Worm (Caenorhabditis elegans) whole organism, late embryonic: ENCODE data around the gene wrn-1.
A peak's percentile ranks its signal among the peaks of the same experiment; 100 is the strongest.

Experiments
- C08G9.2 ChIP-seq: sonication (generic microtip); optimal IDR thresholded peaks from 2 replicates; lab custom pipeline; 2016; ENCODE audit warnings: mild to moderate bottlenecking, missing genetic modification characterization, moderate library complexity, missing compliant biosample characterization
- C38D4.7 ChIP-seq: fragments of 200-800 bp; sonication (Bioruptor generic); optimal IDR thresholded peaks from 2 replicates; lab custom pipeline; 2018; ENCODE audit warnings: mild to moderate bottlenecking, missing genetic modification characterization, moderate library complexity, missing compliant biosample characterization
- F13H6.1 ChIP-seq: sonication (generic microtip); optimal IDR thresholded peaks from 2 replicates; lab custom pipeline; 2016; ENCODE audit warnings: missing genetic modification characterization, missing compliant biosample characterization
- K02D7.2 ChIP-seq: sonication (generic microtip); optimal IDR thresholded peaks from 2 replicates; lab custom pipeline; 2017; ENCODE audit warnings: mild to moderate bottlenecking, missing genetic modification characterization, missing compliant biosample characterization
- K09A11.1 ChIP-seq: sonication (generic microtip); optimal IDR thresholded peaks from 2 replicates; lab custom pipeline; 2017; ENCODE audit warnings: antibody characterized with exemption, mild to moderate bottlenecking, missing genetic modification characterization, missing compliant biosample characterization; ENCODE audit not compliant: insufficient read depth
- T23F11.4 ChIP-seq: fragments of 200-800 bp; sonication (Bioruptor generic); optimal IDR thresholded peaks from 2 replicates; lab custom pipeline; 2018; ENCODE audit warnings: mild to moderate bottlenecking, missing genetic modification characterization, missing compliant biosample characterization
- Y22D7AL.16 ChIP-seq: sonication (generic microtip); optimal IDR thresholded peaks from 2 replicates; lab custom pipeline; 2016; ENCODE audit warnings: missing genetic modification characterization, missing compliant biosample characterization
- ahr-1 ChIP-seq: sonication (generic microtip); optimal IDR thresholded peaks from 2 replicates; lab custom pipeline; 2016; ENCODE audit warnings: missing genetic modification characterization, missing compliant biosample characterization
- ama-1 ChIP-seq: fragments of 150-350 bp; optimal IDR thresholded peaks from 2 replicates; lab custom pipeline; 2014
- ceh-14 ChIP-seq: sonication (generic microtip); optimal IDR thresholded peaks from 2 replicates; lab custom pipeline; 2016; ENCODE audit warnings: missing genotype, missing genetic modification characterization, missing compliant biosample characterization
- ceh-18 ChIP-seq: sonication (generic microtip); optimal IDR thresholded peaks from 2 replicates; lab custom pipeline; 2016; ENCODE audit warnings: missing genetic modification characterization, missing compliant biosample characterization
- ceh-2 ChIP-seq: sonication (generic microtip); optimal IDR thresholded peaks from 2 replicates; lab custom pipeline; 2016; ENCODE audit warnings: missing genotype, missing genetic modification characterization, missing compliant biosample characterization
- ceh-24 ChIP-seq: sonication (generic microtip); optimal IDR thresholded peaks from 2 replicates; lab custom pipeline; 2016; ENCODE audit warnings: mild to moderate bottlenecking, missing genetic modification characterization, missing compliant biosample characterization
- ceh-31 ChIP-seq: sonication (generic microtip); optimal IDR thresholded peaks from 2 replicates; lab custom pipeline; 2016; ENCODE audit warnings: missing genetic modification characterization, missing compliant biosample characterization
- ceh-45 ChIP-seq: fragments of 200-800 bp; sonication (Bioruptor generic); IDR thresholded peaks from 2 replicates; pipeline ENCODE4 v1.3.6; 2022; ENCODE audit warnings: missing genetic modification reagents, missing genetic modification characterization, missing compliant biosample characterization
- ceh-6 ChIP-seq: fragments of 200-800 bp; sonication (Bioruptor generic); optimal IDR thresholded peaks from 2 replicates; lab custom pipeline; 2018; ENCODE audit warnings: mild to moderate bottlenecking, missing genetic modification characterization, missing compliant biosample characterization
- che-1 ChIP-seq: sonication (generic microtip); optimal IDR thresholded peaks from 2 replicates; lab custom pipeline; 2016; ENCODE audit warnings: mild to moderate bottlenecking, missing genetic modification characterization, missing compliant biosample characterization
- dmd-4 ChIP-seq: sonication (generic microtip); optimal IDR thresholded peaks from 2 replicates; lab custom pipeline; 2016; ENCODE audit warnings: borderline replicate concordance, missing genetic modification characterization, missing compliant biosample characterization
- eyg-1 ChIP-seq: sonication (generic microtip); optimal IDR thresholded peaks from 2 replicates; lab custom pipeline; 2016; ENCODE audit warnings: missing genotype, missing genetic modification characterization, missing compliant biosample characterization
- fax-1 ChIP-seq: sonication (generic microtip); optimal IDR thresholded peaks from 2 replicates; lab custom pipeline; 2016; ENCODE audit warnings: missing genotype, missing genetic modification characterization, missing compliant biosample characterization
- fkh-10 ChIP-seq: fragments of 150-350 bp; optimal IDR thresholded peaks from 2 replicates; lab custom pipeline; 2014; ENCODE audit warnings: missing biosample characterization, missing genetic modification reagents, missing genetic modification characterization
- fkh-6 ChIP-seq: sonication (generic microtip); optimal IDR thresholded peaks from 2 replicates; lab custom pipeline; 2016; ENCODE audit warnings: missing genetic modification characterization, missing compliant biosample characterization
- gmeb-2 ChIP-seq: sonication (generic microtip); optimal IDR thresholded peaks from 2 replicates; lab custom pipeline; 2016; ENCODE audit warnings: missing genetic modification characterization, inconsistent platforms, missing compliant biosample characterization
- hlh-15 ChIP-seq: sonication (generic microtip); optimal IDR thresholded peaks from 2 replicates; lab custom pipeline; 2016; ENCODE audit warnings: missing genetic modification characterization, missing compliant biosample characterization
- hlh-30 ChIP-seq: sonication (generic microtip); optimal IDR thresholded peaks from 2 replicates; lab custom pipeline; 2017; ENCODE audit warnings: antibody characterized with exemption, missing genetic modification characterization, missing compliant biosample characterization; ENCODE audit not compliant: insufficient read depth
- hlh-6 ChIP-seq: sonication (generic microtip); optimal IDR thresholded peaks from 2 replicates; lab custom pipeline; 2016; ENCODE audit warnings: missing genotype, missing genetic modification characterization, missing compliant biosample characterization
- hlh-8 ChIP-seq: sonication (generic microtip); optimal IDR thresholded peaks from 2 replicates; lab custom pipeline; 2016; ENCODE audit warnings: missing genotype, missing genetic modification characterization, missing compliant biosample characterization
- lim-6 ChIP-seq: sonication (generic microtip); optimal IDR thresholded peaks from 2 replicates; lab custom pipeline; 2016; ENCODE audit warnings: missing genetic modification characterization, missing compliant biosample characterization
- lin-11 ChIP-seq: fragments of 200-800 bp; sonication (Bioruptor generic); optimal IDR thresholded peaks from 2 replicates; lab custom pipeline; 2018; ENCODE audit warnings: mild to moderate bottlenecking, missing genetic modification characterization, missing compliant biosample characterization
- madf-2 ChIP-seq: sonication (generic microtip); optimal IDR thresholded peaks from 2 replicates; lab custom pipeline; 2017; ENCODE audit warnings: missing genetic modification characterization, missing compliant biosample characterization
- mec-3 ChIP-seq: sonication (generic microtip); optimal IDR thresholded peaks from 2 replicates; lab custom pipeline; 2016; ENCODE audit warnings: borderline replicate concordance, missing genetic modification characterization, missing compliant biosample characterization
- nfya-1 ChIP-seq: sonication (generic microtip); optimal IDR thresholded peaks from 2 replicates; lab custom pipeline; 2017; ENCODE audit warnings: missing genetic modification characterization, mild to moderate bottlenecking, missing compliant biosample characterization, antibody characterized with exemption, moderate library complexity
- nhr-232 ChIP-seq: sonication (generic microtip); optimal IDR thresholded peaks from 2 replicates; lab custom pipeline; 2016; ENCODE audit warnings: missing genetic modification characterization, missing compliant biosample characterization
- npax-4 ChIP-seq: sonication (generic microtip); optimal IDR thresholded peaks from 2 replicates; lab custom pipeline; 2016; ENCODE audit warnings: missing genetic modification characterization, missing compliant biosample characterization
- odd-2 ChIP-seq: sonication (generic microtip); optimal IDR thresholded peaks from 2 replicates; lab custom pipeline; 2017; ENCODE audit warnings: antibody characterized with exemption, mild to moderate bottlenecking, missing genetic modification characterization, missing compliant biosample characterization
- pag-3 ChIP-seq: sonication (generic microtip); optimal IDR thresholded peaks from 2 replicates; lab custom pipeline; 2016; ENCODE audit warnings: missing compliant biosample characterization, missing genetic modification characterization, borderline replicate concordance
- pat-9 ChIP-seq: fragments of 200-800 bp; sonication (Bioruptor generic); optimal IDR thresholded peaks from 2 replicates; lab custom pipeline; 2018; ENCODE audit warnings: mild to moderate bottlenecking, missing genetic modification characterization, moderate library complexity, missing compliant biosample characterization
- pax-1 ChIP-seq: fragments of 150-350 bp; optimal IDR thresholded peaks from 2 replicates; lab custom pipeline; 2014; ENCODE audit warnings: missing biosample characterization, missing genetic modification characterization
- pha-2 ChIP-seq: sonication (generic microtip); optimal IDR thresholded peaks from 2 replicates; lab custom pipeline; 2017; ENCODE audit warnings: mild to moderate bottlenecking, missing genetic modification characterization, missing compliant biosample characterization
- pha-4 ChIP-seq: fragments of 150-350 bp; optimal IDR thresholded peaks from 2 replicates; lab custom pipeline; 2018; ENCODE audit warnings: missing biosample characterization, missing genetic modification reagents, missing genetic modification characterization
- pqm-1 ChIP-seq: sonication (generic microtip); optimal IDR thresholded peaks from 2 replicates; lab custom pipeline; 2016; ENCODE audit warnings: missing genetic modification characterization, missing compliant biosample characterization
- pros-1 ChIP-seq: fragments of 150-350 bp; optimal IDR thresholded peaks from 2 replicates; lab custom pipeline; 2014; ENCODE audit warnings: missing biosample characterization, missing genetic modification reagents, missing genetic modification characterization
- sox-2 ChIP-seq: fragments of 200-800 bp; sonication (Bioruptor generic); IDR thresholded peaks from 2 replicates; pipeline ENCODE4 v1.3.6; 2022; ENCODE audit warnings: missing genetic modification reagents, missing genetic modification characterization, missing compliant biosample characterization
- sox-4 ChIP-seq: sonication (generic microtip); optimal IDR thresholded peaks from 2 replicates; lab custom pipeline; 2017; ENCODE audit warnings: mild to moderate bottlenecking, missing genetic modification characterization, inconsistent platforms, missing compliant biosample characterization
- syd-9 ChIP-seq: sonication (generic microtip); optimal IDR thresholded peaks from 2 replicates; lab custom pipeline; 2016; ENCODE audit warnings: mild to moderate bottlenecking, missing genetic modification characterization, moderate library complexity, missing compliant biosample characterization
- tbx-2 ChIP-seq: sonication (generic microtip); optimal IDR thresholded peaks from 2 replicates; lab custom pipeline; 2016; ENCODE audit warnings: missing genetic modification characterization, missing compliant biosample characterization
- tbx-7 ChIP-seq: sonication (generic microtip); optimal IDR thresholded peaks from 2 replicates; lab custom pipeline; 2016; ENCODE audit warnings: missing genotype, missing genetic modification characterization, missing compliant biosample characterization
- ttx-3 ChIP-seq: sonication (generic microtip); optimal IDR thresholded peaks from 2 replicates; lab custom pipeline; 2016; ENCODE audit warnings: missing genetic modification reagents, missing genetic modification characterization, missing compliant biosample characterization
- unc-3 ChIP-seq, 2 experiments: fragments of 200-800 bp in 1 of 2; sonication (Bioruptor generic) in 1 of 2; sonication (generic microtip) in 1 of 2; conservative IDR thresholded peaks in 1 of 2; optimal IDR thresholded peaks in 1 of 2; 2 replicates each; pipeline versions ENCODE4 v1.3.6 to Lab custom; 2016 to 2022; ENCODE audit warnings: missing compliant biosample characterization in 2 of 2, missing genetic modification characterization in 2 of 2, missing genetic modification reagents in 1 of 2
- unc-55 ChIP-seq: sonication (generic microtip); optimal IDR thresholded peaks from 2 replicates; lab custom pipeline; 2017; ENCODE audit warnings: missing biosample characterization, missing genetic modification reagents, missing genetic modification characterization
- unc-86 ChIP-seq: sonication (generic microtip); optimal IDR thresholded peaks from 2 replicates; lab custom pipeline; 2016; ENCODE audit warnings: missing genetic modification characterization, missing compliant biosample characterization
- zip-5 ChIP-seq: sonication (generic microtip); optimal IDR thresholded peaks from 2 replicates; lab custom pipeline; 2016; ENCODE audit warnings: missing genetic modification characterization, missing compliant biosample characterization
- ztf-16 ChIP-seq: sonication (generic microtip); optimal IDR thresholded peaks from 2 replicates; lab custom pipeline; 2017; ENCODE audit warnings: missing genetic modification characterization, missing compliant biosample characterization

The wrn-1 gene

DNA sequence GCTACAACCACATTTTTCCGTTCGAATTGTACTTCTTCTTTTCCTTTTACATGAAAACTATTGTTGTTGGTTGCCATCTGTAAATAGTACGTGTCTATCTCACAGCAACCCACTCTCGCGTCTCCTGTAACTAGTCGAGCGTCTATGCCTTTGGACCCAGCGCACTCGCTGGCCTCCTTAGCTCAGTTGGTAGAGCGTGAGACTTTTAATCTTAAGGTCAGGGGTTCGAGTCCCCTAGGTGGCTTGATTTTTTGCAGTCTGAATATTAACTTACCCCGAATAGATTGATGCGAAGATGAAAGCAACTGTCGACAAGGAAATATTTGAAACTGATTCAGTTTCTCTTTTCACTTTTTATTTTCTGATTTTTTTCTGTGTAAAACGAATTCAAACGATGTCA lies 10.3 kb downstream of the wrn-1 start, which contains the start of gene mpz-3:
Gene mpz-3, minus strand, starts transcription at position 320 of the 400 bp plus-strand sequence.
- peak; percentile 2 for TF ChIP-seq ceh-2 (tag; lab: Kevin White, UChicago)
- TF ChIP-seq K02D7.2 (tag; lab: Kevin White, UChicago), result peak; percentile 10
- TF ChIP-seq pha-4 (tag; lab: Kevin White, UChicago), result no peak
- TF ChIP-seq pqm-1, result no peak
- TF ChIP-seq hlh-8, result no peak
- TF ChIP-seq dmd-4 (tag; lab: Kevin White, UChicago), result no peak
- TF ChIP-seq madf-2, result no peak
- no peak for TF ChIP-seq mec-3 (tag; lab: Kevin White, UChicago)
- TF ChIP-seq ceh-31 (tag; lab: Kevin White, UChicago), result peak; percentile 23
- TF ChIP-seq Y22D7AL.16, result peak; percentile 32
- TF ChIP-seq hlh-30 (tag; lab: Kevin White, UChicago), result no peak
- TF ChIP-seq pat-9 (tag; lab: Kevin White, UChicago), result peak; percentile 38
- TF ChIP-seq T23F11.4 (GFP tag; lab: Kevin White, UChicago), result no peak
- peak; percentile 55 for TF ChIP-seq ttx-3
- TF ChIP-seq syd-9 (tag; lab: Kevin White, UChicago), result peak; percentile 2
- peak; percentile 60; the same call in 1 of the 2 replicates for TF ChIP-seq unc-3 (GFP tag; conservative IDR thresholded peaks at IDR 0.05; lab: Robert Waterston, UW)
- peak; percentile 5 for TF ChIP-seq unc-3 (tag; optimal IDR thresholded peaks at IDR 0.05; lab: Kevin White, UChicago)
- peak; percentile 27; the same call in 1 of the 2 replicates for TF ChIP-seq sox-2 (GFP tag; lab: Robert Waterston, UW)
- TF ChIP-seq fkh-6 (tag; lab: Kevin White, UChicago), result no peak
- no peak for TF ChIP-seq odd-2 (tag; lab: Kevin White, UChicago)
- no peak for TF ChIP-seq nfya-1 (tag; lab: Kevin White, UChicago)
- TF ChIP-seq sox-4 (tag; lab: Kevin White, UChicago), result peak; percentile 37
- TF ChIP-seq nhr-232, result peak; percentile 49
- TF ChIP-seq unc-86 (tag; lab: Kevin White, UChicago), result no peak
- TF ChIP-seq ceh-24 (tag; lab: Kevin White, UChicago), result no peak
- TF ChIP-seq tbx-7 (tag; lab: Kevin White, UChicago), result no peak
- TF ChIP-seq lin-11, result peak; percentile 39
- TF ChIP-seq pax-1, result no peak
- TF ChIP-seq che-1, result peak; percentile 20
- no peak for TF ChIP-seq C08G9.2 (tag; lab: Kevin White, UChicago)
- peak; percentile 16 for TF ChIP-seq npax-4
- no peak for TF ChIP-seq lim-6
- no peak for TF ChIP-seq ama-1 (lab: Kevin White, UChicago)
- no peak for TF ChIP-seq unc-55
- TF ChIP-seq F13H6.1 (tag; lab: Kevin White, UChicago), result no peak
- peak; percentile 20 for TF ChIP-seq ztf-16 (tag; lab: Kevin White, UChicago)
- peak; percentile 39 for TF ChIP-seq tbx-2
- TF ChIP-seq ceh-45 (GFP tag; lab: Robert Waterston, UW), result no peak
- no peak for TF ChIP-seq gmeb-2 (tag; lab: Kevin White, UChicago)
- TF ChIP-seq fkh-10 (GFP tag; lab: Kevin White, UChicago), result no peak
- no peak for TF ChIP-seq ahr-1 (tag; lab: Kevin White, UChicago)
- TF ChIP-seq pha-2 (tag; lab: Kevin White, UChicago), result no peak
- TF ChIP-seq hlh-15 (tag; lab: Kevin White, UChicago), result no peak
- no peak for TF ChIP-seq ceh-18 (tag; lab: Kevin White, UChicago)
- no peak for TF ChIP-seq pag-3 (tag; lab: Kevin White, UChicago)
- no peak for TF ChIP-seq pros-1 (tag; lab: Kevin White, UChicago)
- TF ChIP-seq ceh-14 (tag; lab: Kevin White, UChicago), result no peak
- TF ChIP-seq K09A11.1 (tag; lab: Kevin White, UChicago), result no peak
- TF ChIP-seq C38D4.7 (GFP tag; lab: Kevin White, UChicago), result peak; percentile 8
- TF ChIP-seq hlh-6 (tag; lab: Kevin White, UChicago), result peak; percentile 47
- TF ChIP-seq eyg-1 (tag; lab: Kevin White, UChicago), result no peak
- TF ChIP-seq fax-1 (tag; lab: Kevin White, UChicago), result peak; percentile 23
- TF ChIP-seq ceh-6 (GFP tag; lab: Kevin White, UChicago), result peak; percentile 42
- TF ChIP-seq zip-5 (tag; lab: Kevin White, UChicago), result no peak
